Worm (Caenorhabditis elegans): ENCODE results near the gene sra-3.

DNA sequence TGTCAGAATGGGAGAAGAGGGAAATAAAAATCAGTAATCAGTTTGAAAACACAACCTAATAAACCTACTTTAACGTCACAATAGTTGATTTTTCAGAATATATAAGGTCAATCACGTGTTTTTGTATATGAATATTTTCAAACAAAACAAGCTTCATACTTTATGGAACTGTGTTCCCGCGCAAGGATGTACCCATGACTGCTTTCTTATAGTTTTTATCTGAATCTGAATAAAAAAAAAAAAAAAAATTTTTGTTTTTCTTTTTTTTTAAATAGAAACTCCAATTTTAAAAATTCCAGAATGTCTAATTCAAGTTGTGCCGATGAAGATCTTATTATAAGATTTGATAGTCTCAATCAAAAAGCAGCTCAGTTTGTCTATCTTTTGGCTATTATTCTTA, 12.1 kb downstream of the sra-3 start, which contains the start of gene sra-2:
- TF ChIP-seq lin-13 (GFP tag; optimal IDR thresholded peaks at IDR 0.05) = no peak
- no peak for TF ChIP-seq nhr-12 (tag; optimal IDR thresholded peaks at IDR 0.05)
- no peak for TF ChIP-seq tlp-1 (tag; optimal IDR thresholded peaks at IDR 0.05)

Measured in whole organism, L1 larva.